Fruit fly (Drosophila melanogaster) whole organism, prepupa: ENCODE data around the gene esg.

Source experiments
- Blimp-1 ChIP-seq: fragments of 200-800 bp; sonication (Bioruptor generic); optimal IDR thresholded peaks from 3 replicates; lab custom pipeline; 2017; ENCODE audit warnings: missing biosample characterization, missing genetic modification characterization, mild to moderate bottlenecking, moderate library complexity, missing genetic modification reagents
- CG10631 ChIP-seq: fragments of 200-800 bp; sonication (Bioruptor generic); optimal IDR thresholded peaks from 2 replicates; lab custom pipeline; 2016; ENCODE audit warnings: missing biosample characterization, missing genetic modification characterization
- CG10669 ChIP-seq: fragments of 200-800 bp; sonication (Bioruptor generic); optimal IDR thresholded peaks from 3 replicates; lab custom pipeline; 2018; ENCODE audit warnings: missing biosample characterization, mild to moderate bottlenecking, missing genetic modification characterization, moderate library complexity
- CG11294 ChIP-seq: fragments of 200-800 bp; sonication (Bioruptor generic); IDR thresholded peaks from 2 replicates; pipeline ENCODE4 v1.3.6; 2022; ENCODE audit warnings: missing biosample characterization, missing genetic modification characterization
- CG11762 ChIP-seq: fragments of 200-800 bp; sonication (Bioruptor generic); optimal IDR thresholded peaks from 3 replicates; lab custom pipeline; 2016; ENCODE audit warnings: missing biosample characterization, missing genetic modification characterization; ENCODE audit not compliant: insufficient read depth
- CG11902 ChIP-seq: fragments of 200-800 bp; sonication (Bioruptor generic); optimal IDR thresholded peaks from 3 replicates; lab custom pipeline; 2016; ENCODE audit warnings: missing biosample characterization, missing genetic modification characterization
- CG15336 ChIP-seq: fragments of 200-800 bp; sonication (Bioruptor generic); IDR thresholded peaks from 2 replicates; pipeline ENCODE4 v1.3.6; 2022; ENCODE audit warnings: missing biosample characterization, missing genetic modification characterization
- CG1621 ChIP-seq: fragments of 200-800 bp; sonication (Bioruptor generic); optimal IDR thresholded peaks from 3 replicates; lab custom pipeline; 2018; ENCODE audit warnings: missing biosample characterization, mild to moderate bottlenecking, missing genetic modification characterization
- CG3032 ChIP-seq: fragments of 200-800 bp; optimal IDR thresholded peaks from 2 replicates; lab custom pipeline; 2019; ENCODE audit warnings: missing biosample characterization, mild to moderate bottlenecking, missing genetic modification characterization, moderate library complexity
- CG31627 ChIP-seq: fragments of 200-800 bp; sonication (Bioruptor generic); optimal IDR thresholded peaks from 3 replicates; lab custom pipeline; 2016; ENCODE audit warnings: missing biosample characterization, missing genetic modification characterization
- CG32006 ChIP-seq: fragments of 200-800 bp; sonication (Bioruptor generic); optimal IDR thresholded peaks from 3 replicates; lab custom pipeline; 2017; ENCODE audit warnings: missing biosample characterization, mild to moderate bottlenecking, missing genetic modification characterization
- CG34406 ChIP-seq: fragments of 200-800 bp; sonication (Bioruptor generic); optimal IDR thresholded peaks from 3 replicates; lab custom pipeline; 2016; ENCODE audit warnings: missing biosample characterization, missing genetic modification characterization
- CG3919 ChIP-seq: fragments of 200-800 bp; sonication (Bioruptor generic); optimal IDR thresholded peaks from 3 replicates; lab custom pipeline; 2016; ENCODE audit warnings: missing biosample characterization, missing genetic modification characterization
- CG4318 ChIP-seq: fragments of 200-800 bp; sonication (Bioruptor generic); optimal IDR thresholded peaks from 3 replicates; lab custom pipeline; 2017; ENCODE audit warnings: missing biosample characterization, mild to moderate bottlenecking, missing genetic modification characterization
- CG6163 ChIP-seq: fragments of 200-800 bp; sonication (Bioruptor generic); IDR thresholded peaks from 3 replicates; pipeline ENCODE4 v1.3.6; 2022; ENCODE audit warnings: missing biosample characterization, missing genetic modification characterization
- CG6276 ChIP-seq: fragments of 200-800 bp; sonication (Bioruptor generic); optimal IDR thresholded peaks from 2 replicates; lab custom pipeline; 2017; ENCODE audit warnings: missing biosample characterization, mild to moderate bottlenecking, missing genetic modification characterization
- CG6792 ChIP-seq: fragments of 200-800 bp; sonication (Bioruptor generic); optimal IDR thresholded peaks from 3 replicates; lab custom pipeline; 2016; ENCODE audit warnings: missing biosample characterization, missing genetic modification characterization
- CG6808 ChIP-seq: fragments of 200-800 bp; sonication (Bioruptor generic); optimal IDR thresholded peaks from 3 replicates; lab custom pipeline; 2017; ENCODE audit warnings: missing biosample characterization, missing genetic modification characterization, mild to moderate bottlenecking, moderate library complexity, missing genetic modification reagents
- CG6854 ChIP-seq: fragments of 200-800 bp; sonication (Bioruptor generic); optimal IDR thresholded peaks from 2 replicates; lab custom pipeline; 2017; ENCODE audit warnings: missing biosample characterization, mild to moderate bottlenecking, missing genetic modification characterization
- CG8119 ChIP-seq: fragments of 200-800 bp; sonication (Bioruptor generic); IDR thresholded peaks from 3 replicates; pipeline ENCODE4 v1.3.6; 2022; ENCODE audit warnings: missing biosample characterization, missing genetic modification characterization
- CG8319 ChIP-seq: fragments of 200-800 bp; sonication (Bioruptor generic); optimal IDR thresholded peaks from 3 replicates; lab custom pipeline; 2016; ENCODE audit warnings: missing biosample characterization, missing genetic modification characterization
- CG8632 ChIP-seq: fragments of 200-800 bp; sonication (Bioruptor generic); optimal IDR thresholded peaks from 3 replicates; lab custom pipeline; 2016; ENCODE audit warnings: missing biosample characterization, missing genetic modification characterization
- CG9139 ChIP-seq: fragments of 200-800 bp; sonication (Bioruptor generic); optimal IDR thresholded peaks from 3 replicates; lab custom pipeline; 2017; ENCODE audit warnings: missing biosample characterization, mild to moderate bottlenecking, missing genetic modification characterization
- Eip75B ChIP-seq: fragments of 200-800 bp; sonication (Bioruptor generic); optimal IDR thresholded peaks from 3 replicates; lab custom pipeline; 2016; ENCODE audit warnings: missing biosample characterization, missing genetic modification characterization
- Eip78C ChIP-seq: fragments of 200-800 bp; sonication (Bioruptor generic); peaks from one replicate; lab custom pipeline; 2016; ENCODE audit warnings: missing biosample characterization, missing genetic modification characterization
- Ets21C ChIP-seq: fragments of 200-800 bp; sonication (Bioruptor generic); optimal IDR thresholded peaks from 3 replicates; lab custom pipeline; 2016; ENCODE audit warnings: missing biosample characterization, missing genetic modification characterization
- Hr39 ChIP-seq: fragments of 200-800 bp; sonication (Bioruptor generic); optimal IDR thresholded peaks from 2 replicates; lab custom pipeline; 2016; ENCODE audit warnings: missing biosample characterization, missing genetic modification characterization
- Hr4 ChIP-seq: fragments of 200-800 bp; sonication (Bioruptor generic); optimal IDR thresholded peaks from 3 replicates; lab custom pipeline; 2016; ENCODE audit warnings: missing biosample characterization, missing genetic modification characterization
- Lpt ChIP-seq: fragments of 200-800 bp; sonication (Bioruptor generic); optimal IDR thresholded peaks from 3 replicates; lab custom pipeline; 2016; ENCODE audit warnings: missing biosample characterization, missing genetic modification characterization
- Met ChIP-seq: fragments of 200-800 bp; sonication (Bioruptor generic); optimal IDR thresholded peaks from 3 replicates; lab custom pipeline; 2016; ENCODE audit warnings: missing biosample characterization, missing genetic modification characterization
- OdsH ChIP-seq: fragments of 200-800 bp; sonication (Bioruptor generic); optimal IDR thresholded peaks from 3 replicates; lab custom pipeline; 2016; ENCODE audit warnings: missing biosample characterization, missing genetic modification characterization
- Smox ChIP-seq: fragments of 200-800 bp; sonication (Bioruptor generic); optimal IDR thresholded peaks from 3 replicates; lab custom pipeline; 2016; ENCODE audit warnings: missing biosample characterization, missing genetic modification characterization
- Sox102F ChIP-seq: fragments of 200-800 bp; sonication (Bioruptor generic); optimal IDR thresholded peaks from 2 replicates; lab custom pipeline; 2016; ENCODE audit warnings: missing biosample characterization, mild to moderate bottlenecking, missing genetic modification characterization
- Sox14 ChIP-seq: fragments of 200-800 bp; sonication (Bioruptor generic); optimal IDR thresholded peaks from 3 replicates; lab custom pipeline; 2016; ENCODE audit warnings: missing biosample characterization, missing genetic modification characterization
- Sox15 ChIP-seq: fragments of 200-800 bp; sonication (Bioruptor generic); optimal IDR thresholded peaks from 3 replicates; lab custom pipeline; 2016; ENCODE audit warnings: missing biosample characterization, missing genetic modification characterization
- achi ChIP-seq: fragments of 200-800 bp; sonication (Bioruptor generic); optimal IDR thresholded peaks from 3 replicates; lab custom pipeline; 2016; ENCODE audit warnings: missing biosample characterization, missing genetic modification characterization
- acj6 ChIP-seq: fragments of 200-800 bp; sonication (Bioruptor generic); optimal IDR thresholded peaks from 3 replicates; lab custom pipeline; 2016; ENCODE audit warnings: missing biosample characterization, missing genetic modification characterization
- cyc ChIP-seq: fragments of 200-800 bp; sonication (Bioruptor generic); optimal IDR thresholded peaks from 3 replicates; lab custom pipeline; 2016; ENCODE audit warnings: missing biosample characterization, missing genetic modification characterization
- dac ChIP-seq: fragments of 200-800 bp; sonication (Bioruptor generic); optimal IDR thresholded peaks from 2 replicates; lab custom pipeline; 2017; ENCODE audit warnings: missing biosample characterization, mild to moderate bottlenecking, missing genetic modification characterization
- dsx ChIP-seq: fragments of 200-800 bp; optimal IDR thresholded peaks from 3 replicates; lab custom pipeline; 2019; ENCODE audit warnings: missing biosample characterization, mild to moderate bottlenecking, missing genetic modification characterization, moderate library complexity; ENCODE audit not compliant: poor library complexity, severe bottlenecking
- eg ChIP-seq: fragments of 200-800 bp; sonication (Bioruptor generic); IDR thresholded peaks from 3 replicates; pipeline ENCODE4 v1.3.6; 2022; ENCODE audit warnings: missing biosample characterization, missing genetic modification characterization
- esn ChIP-seq: fragments of 200-800 bp; sonication (Bioruptor generic); optimal IDR thresholded peaks from 2 replicates; lab custom pipeline; 2016; ENCODE audit warnings: missing biosample characterization, mild to moderate bottlenecking, missing genetic modification characterization, moderate library complexity
- fd59A ChIP-seq: fragments of 200-800 bp; sonication (Bioruptor generic); optimal IDR thresholded peaks from 2 replicates; lab custom pipeline; 2017; ENCODE audit warnings: missing biosample characterization, mild to moderate bottlenecking, missing genetic modification characterization, missing genetic modification reagents
- fkh ChIP-seq: fragments of 200-800 bp; sonication (Bioruptor generic); optimal IDR thresholded peaks from 3 replicates; lab custom pipeline; 2017; ENCODE audit warnings: missing biosample characterization, mild to moderate bottlenecking, missing genetic modification characterization, moderate library complexity
- lz ChIP-seq: fragments of 200-800 bp; sonication (Bioruptor generic); optimal IDR thresholded peaks from 3 replicates; lab custom pipeline; 2016; ENCODE audit warnings: missing biosample characterization, missing genetic modification characterization
- net ChIP-seq: fragments of 200-800 bp; sonication (Bioruptor generic); optimal IDR thresholded peaks from 3 replicates; lab custom pipeline; 2016; ENCODE audit warnings: missing biosample characterization, missing genetic modification characterization
- pdm3 ChIP-seq: fragments of 200-800 bp; sonication (Bioruptor generic); optimal IDR thresholded peaks from 3 replicates; lab custom pipeline; 2016; ENCODE audit warnings: missing biosample characterization, missing genetic modification characterization
- spab ChIP-seq: fragments of 200-800 bp; sonication (Bioruptor generic); optimal IDR thresholded peaks from 2 replicates; lab custom pipeline; 2017; ENCODE audit warnings: missing biosample characterization, mild to moderate bottlenecking, missing genetic modification characterization, missing genetic modification reagents
- svp ChIP-seq: fragments of 200-800 bp; sonication (Bioruptor generic); peaks from one replicate; lab custom pipeline; 2016; ENCODE audit warnings: missing biosample characterization, missing genetic modification characterization
- vri ChIP-seq: fragments of 200-800 bp; sonication (Bioruptor generic); optimal IDR thresholded peaks from 3 replicates; lab custom pipeline; 2016; ENCODE audit warnings: missing biosample characterization, mild to moderate bottlenecking, missing genetic modification characterization

Gene esg

dm6 chr2L:15327993-15328392 is 5.7 kb upstream of the esg start (continued):
- TF ChIP-seq CG31627 (peak; percentile 64), lz (peak; percentile 23), esn (GFP tag; lab: Kevin White, UChicago) (peak; percentile 66), CG6163 (GFP tag; lab: Robert Waterston, UW) (0 out of 3 replicates have a peak, but pooled peaks have one; percentile 38), CG34406 (peak; percentile 3), CG6808 (no peak), CG4318 (GFP tag; lab: Kevin White, UChicago) (peak; percentile 40), Sox102F (peak; percentile 40), CG6276 (GFP tag; lab: Kevin White, UChicago) (peak; percentile 22), acj6 (peak; percentile 16), cyc (peak; percentile 46), Eip75B (GFP tag; lab: Kevin White, UChicago) (no peak), Eip78C (peak; percentile 85), Sox14 (peak; percentile 3), CG9139 (GFP tag; lab: Kevin White, UChicago) (no peak), CG15336 (GFP tag; lab: Robert Waterston, UW) (peak; percentile 74), achi (GFP tag; lab: Kevin White, UChicago) (peak; percentile 29), fkh (GFP tag; lab: Kevin White, UChicago) (no peak), Smox (GFP tag; lab: Kevin White, UChicago) (peak; percentile 16), CG8119 (GFP tag; lab: Robert Waterston, UW) (peak; percentile 71), Hr39 (GFP tag; lab: Kevin White, UChicago) (peak; percentile 46), svp (GFP tag; lab: Kevin White, UChicago) (peak; percentile 80), CG3032 (no peak), CG6854 (GFP tag; lab: Kevin White, UChicago) (no peak), spab (GFP tag; lab: Kevin White, UChicago) (no peak)
- TF ChIP-seq, all 60 proteins: peak for 27

- TF ChIP-seq dac (GFP tag; lab: Kevin White, UChicago), result no peak
- TF ChIP-seq CG10669 (GFP tag; lab: Kevin White, UChicago), result peak; percentile 1
- TF ChIP-seq CG10631 (GFP tag; lab: Kevin White, UChicago), result no peak
- peak; percentile 24 for TF ChIP-seq CG8632
- TF ChIP-seq Sox102F, result peak; percentile 47
- no peak for TF ChIP-seq CG9139 (GFP tag; lab: Kevin White, UChicago)
- no peak for TF ChIP-seq CG11902
- TF ChIP-seq CG8119 (GFP tag; lab: Robert Waterston, UW), result no peak
- peak; percentile 83 for TF ChIP-seq Eip78C
- peak; percentile 8 for TF ChIP-seq Sox14
- no peak for TF ChIP-seq CG15336 (GFP tag; lab: Robert Waterston, UW)
- TF ChIP-seq Met (GFP tag; lab: Kevin White, UChicago), result peak; percentile 66
- no peak for TF ChIP-seq Sox15 (GFP tag; lab: Kevin White, UChicago)
- no peak for TF ChIP-seq CG6854 (GFP tag; lab: Kevin White, UChicago)
- peak; percentile 57 for TF ChIP-seq Smox (GFP tag; lab: Kevin White, UChicago)
- no peak for TF ChIP-seq dsx (GFP tag; lab: Kevin White, UChicago)
- no peak for TF ChIP-seq CG11294 (GFP tag; lab: Robert Waterston, UW)
- TF ChIP-seq CG11762 (GFP tag; lab: Kevin White, UChicago), result peak; percentile 7
- no peak for TF ChIP-seq net (GFP tag; lab: Kevin White, UChicago)
- peak; percentile 53 for TF ChIP-seq Hr39 (GFP tag; lab: Kevin White, UChicago)
- peak; percentile 43 for TF ChIP-seq Ets21C
- TF ChIP-seq CG6792 (GFP tag; lab: Kevin White, UChicago), result peak; percentile 25
- no peak for TF ChIP-seq spab (GFP tag; lab: Kevin White, UChicago)
- no peak for TF ChIP-seq CG32006
- TF ChIP-seq vri (GFP tag; lab: Kevin White, UChicago), result peak; percentile 34
- no peak for TF ChIP-seq CG6808
- TF ChIP-seq CG3919 (GFP tag; lab: Kevin White, UChicago), result peak; percentile 38
- TF ChIP-seq fd59A, result no peak
- TF ChIP-seq svp (GFP tag; lab: Kevin White, UChicago), result peak; percentile 86
- no peak for TF ChIP-seq Lpt (GFP tag; lab: Kevin White, UChicago)
- no peak for TF ChIP-seq Hr4 (GFP tag; lab: Kevin White, UChicago)
- TF ChIP-seq CG1621, result peak; percentile 15
- no peak for TF ChIP-seq Blimp-1 (GFP tag; lab: Kevin White, UChicago)
- peak; percentile 9 for TF ChIP-seq OdsH
- no peak for TF ChIP-seq CG4318 (GFP tag; lab: Kevin White, UChicago)
- no peak for TF ChIP-seq CG8319
- no peak for TF ChIP-seq eg (GFP tag; lab: Robert Waterston, UW)
- TF ChIP-seq pdm3 (GFP tag; lab: Kevin White, UChicago), result peak; percentile 9
Measured at dm6 chr2L:15329382-15329781, 4.3 kb upstream of the esg start.
